Fruit fly (Drosophila melanogaster) whole organism, embryonic: ENCODE data around the gene RpS25.

Experiments
- Adf1 ChIP-seq: fragments of 200-800 bp; sonication (Bioruptor generic); IDR thresholded peaks from 2 replicates; pipeline ENCODE4 v1.3.6; 2022; ENCODE audit warnings: missing biosample characterization, missing genetic modification characterization
- Antp ChIP-seq: fragments of 200-800 bp; sonication (Bioruptor generic); optimal IDR thresholded peaks from 3 replicates; lab custom pipeline; 2016; ENCODE audit warnings: missing biosample characterization, missing genetic modification characterization
- BEAF-32 ChIP-seq: fragments of 200-800 bp; sonication (Bioruptor generic); optimal IDR thresholded peaks from 3 replicates; lab custom pipeline; 2017; ENCODE audit warnings: missing biosample characterization, missing genetic modification characterization, mild to moderate bottlenecking, moderate library complexity, missing genetic modification reagents
- CG11398 ChIP-seq: fragments of 200-800 bp; sonication (Bioruptor generic); optimal IDR thresholded peaks from 2 replicates; lab custom pipeline; 2016; ENCODE audit warnings: missing biosample characterization, missing genetic modification characterization
- CG11723 ChIP-seq: fragments of 200-800 bp; sonication (Bioruptor generic); optimal IDR thresholded peaks from 2 replicates; lab custom pipeline; 2017; ENCODE audit warnings: missing biosample characterization, mild to moderate bottlenecking, missing genetic modification characterization
- CG13424 ChIP-seq: fragments of 200-800 bp; sonication (Bioruptor generic); optimal IDR thresholded peaks from 2 replicates; lab custom pipeline; 2019; ENCODE audit warnings: missing biosample characterization, mild to moderate bottlenecking, missing genetic modification characterization, moderate library complexity
- CG13624 ChIP-seq: fragments of 200-800 bp; sonication (Bioruptor generic); optimal IDR thresholded peaks from 2 replicates; lab custom pipeline; 2016; ENCODE audit warnings: missing biosample characterization, missing genetic modification characterization
- CG14014 ChIP-seq: fragments of 200-800 bp; sonication (Bioruptor generic); IDR thresholded peaks from 2 replicates; pipeline ENCODE4 v1.3.6; 2022; ENCODE audit warnings: missing biosample characterization, missing genetic modification characterization
- CG15479 ChIP-seq: fragments of 200-800 bp; sonication (Bioruptor generic); optimal IDR thresholded peaks from 3 replicates; lab custom pipeline; 2019; ENCODE audit warnings: missing biosample characterization, mild to moderate bottlenecking, missing genetic modification characterization, moderate library complexity
- CG18599 ChIP-seq: fragments of 200-800 bp; sonication (Bioruptor generic); optimal IDR thresholded peaks from 3 replicates; lab custom pipeline; 2017; ENCODE audit warnings: missing biosample characterization, missing genetic modification characterization, mild to moderate bottlenecking, moderate library complexity, missing genetic modification reagents
- CG30431 ChIP-seq: fragments of 200-800 bp; sonication (Bioruptor generic); optimal IDR thresholded peaks from 2 replicates; lab custom pipeline; 2017; ENCODE audit warnings: missing biosample characterization, missing genetic modification characterization
- CG3065 ChIP-seq: fragments of 200-800 bp; sonication (Bioruptor generic); optimal IDR thresholded peaks from 2 replicates; lab custom pipeline; 2016; ENCODE audit warnings: missing biosample characterization, missing genetic modification characterization
- CG32532 ChIP-seq: fragments of 200-800 bp; sonication (Bioruptor generic); IDR thresholded peaks from 2 replicates; pipeline ENCODE4 v1.3.6; 2022; ENCODE audit warnings: missing biosample characterization, missing genetic modification characterization
- CG3281 ChIP-seq: fragments of 200-800 bp; sonication (Bioruptor generic); optimal IDR thresholded peaks from 3 replicates; lab custom pipeline; 2017; ENCODE audit warnings: missing biosample characterization, mild to moderate bottlenecking, missing genetic modification characterization
- CG34376 ChIP-seq: fragments of 200-800 bp; sonication (Bioruptor generic); optimal IDR thresholded peaks from 2 replicates; lab custom pipeline; 2018; ENCODE audit warnings: missing biosample characterization, mild to moderate bottlenecking, missing genetic modification characterization
- CG7357 ChIP-seq: fragments of 200-800 bp; sonication (Bioruptor generic); IDR thresholded peaks from 3 replicates; pipeline ENCODE4 v1.3.6; 2022; ENCODE audit warnings: missing biosample characterization, missing genetic modification characterization
- CG7745 ChIP-seq: fragments of 200-800 bp; sonication (Bioruptor generic); optimal IDR thresholded peaks from 2 replicates; lab custom pipeline; 2018; ENCODE audit warnings: missing biosample characterization, mild to moderate bottlenecking, missing genetic modification characterization, moderate library complexity
- CG9876 ChIP-seq: fragments of 200-800 bp; sonication (Bioruptor generic); optimal IDR thresholded peaks from 2 replicates; lab custom pipeline; 2016; ENCODE audit warnings: missing biosample characterization, missing genetic modification characterization
- CkIIα-i1 ChIP-seq: fragments of 200-800 bp; sonication (Bioruptor generic); IDR thresholded peaks from 2 replicates; pipeline ENCODE4 v1.3.6; 2022; ENCODE audit warnings: missing biosample characterization, missing genetic modification characterization
- Dfd ChIP-seq, 2 experiments: fragments of >200 bp; optimal IDR thresholded peaks; 2 replicates each; lab custom pipeline; 2017; ENCODE audit warnings: missing biosample characterization in 2 of 2, missing genetic modification characterization in 2 of 2
- Fer3 ChIP-seq: fragments of 200-800 bp; sonication (Bioruptor generic); optimal IDR thresholded peaks from 2 replicates; lab custom pipeline; 2018; ENCODE audit warnings: missing biosample characterization, mild to moderate bottlenecking, missing genetic modification characterization, moderate library complexity
- Hey ChIP-seq: fragments of 200-800 bp; sonication (Bioruptor generic); optimal IDR thresholded peaks from 3 replicates; lab custom pipeline; 2018; ENCODE audit warnings: missing biosample characterization, mild to moderate bottlenecking, missing genetic modification characterization
- Hmx ChIP-seq: fragments of 200-800 bp; sonication (Bioruptor generic); optimal IDR thresholded peaks from 2 replicates; lab custom pipeline; 2016; ENCODE audit warnings: missing biosample characterization, missing genetic modification characterization
- MTF-1 ChIP-seq: fragments of 200-800 bp; sonication (Bioruptor generic); optimal IDR thresholded peaks from 2 replicates; lab custom pipeline; 2018; ENCODE audit warnings: missing biosample characterization, mild to moderate bottlenecking, missing genetic modification characterization, borderline replicate concordance
- Mad ChIP-seq: fragments of 200-800 bp; sonication (Bioruptor generic); optimal IDR thresholded peaks from 2 replicates; lab custom pipeline; 2016; ENCODE audit warnings: missing biosample characterization, missing genetic modification characterization
- Myb ChIP-seq: fragments of 200-800 bp; sonication (Bioruptor generic); optimal IDR thresholded peaks from 2 replicates; lab custom pipeline; 2016; ENCODE audit warnings: missing biosample characterization, missing genetic modification characterization
- Rx ChIP-seq: fragments of 200-800 bp; sonication (Bioruptor generic); IDR thresholded peaks from 2 replicates; pipeline ENCODE4 v1.3.6; 2022; ENCODE audit warnings: missing biosample characterization, missing genetic modification characterization
- Sin3A ChIP-seq: fragments of >200 bp; optimal IDR thresholded peaks from 2 replicates; lab custom pipeline; 2018
- Stat92E ChIP-seq, 3 experiments: fragments of >200 bp in 2 of 3; fragments of 200-800 bp in 1 of 3; sonication (Bioruptor generic) in 1 of 3; optimal IDR thresholded peaks; 2 replicates each; lab custom pipeline; 2017 to 2019; ENCODE audit warnings: missing biosample characterization in 3 of 3, missing genetic modification characterization in 3 of 3, mild to moderate bottlenecking in 1 of 3, moderate library complexity in 1 of 3
- ase ChIP-seq: fragments of 200-800 bp; sonication (Bioruptor generic); IDR thresholded peaks from 3 replicates; pipeline ENCODE4 v1.3.6; 2022; ENCODE audit warnings: missing biosample characterization, missing genetic modification characterization
- ato ChIP-seq: fragments of 200-800 bp; sonication (Bioruptor generic); IDR thresholded peaks from 2 replicates; pipeline ENCODE4 v1.3.6; 2022; ENCODE audit warnings: missing biosample characterization, missing genetic modification characterization; ENCODE audit not compliant: partially characterized antibody
- br ChIP-seq: fragments of >200 bp; optimal IDR thresholded peaks from 2 replicates; lab custom pipeline; 2017
- cas ChIP-seq: fragments of 200-800 bp; sonication (Bioruptor generic); IDR thresholded peaks from 2 replicates; pipeline ENCODE4 v1.3.6; 2022; ENCODE audit warnings: missing biosample characterization, missing genetic modification characterization
- cwo ChIP-seq: fragments of 200-800 bp; sonication (Bioruptor generic); optimal IDR thresholded peaks from 3 replicates; lab custom pipeline; 2017; ENCODE audit warnings: missing biosample characterization, missing genetic modification characterization, mild to moderate bottlenecking, moderate library complexity, missing genetic modification reagents
- dan ChIP-seq: fragments of 200-800 bp; sonication (Bioruptor generic); IDR thresholded peaks from 2 replicates; pipeline ENCODE4 v1.3.6; 2022; ENCODE audit warnings: missing biosample characterization, missing genetic modification characterization
- disco-r ChIP-seq: fragments of 200-800 bp; sonication (Bioruptor generic); optimal IDR thresholded peaks from 2 replicates; lab custom pipeline; 2016; ENCODE audit warnings: missing biosample characterization, missing genetic modification characterization
- dmrt99B ChIP-seq: fragments of 200-800 bp; sonication (Bioruptor generic); optimal IDR thresholded peaks from 2 replicates; lab custom pipeline; 2018; ENCODE audit warnings: missing biosample characterization, mild to moderate bottlenecking, missing genetic modification characterization, moderate library complexity
- dpn ChIP-seq, 2 experiments: fragments of 200-800 bp; sonication (Bioruptor generic); optimal IDR thresholded peaks; 3 replicates each; lab custom pipeline; 2016; ENCODE audit warnings: missing biosample characterization in 2 of 2, missing genetic modification characterization in 2 of 2
- exex ChIP-seq: fragments of 200-800 bp; sonication (Bioruptor generic); optimal IDR thresholded peaks from 4 replicates; lab custom pipeline; 2018; ENCODE audit warnings: missing biosample characterization, mild to moderate bottlenecking, missing genetic modification characterization, moderate library complexity
- fru ChIP-seq: fragments of >200 bp; optimal IDR thresholded peaks from 2 replicates; lab custom pipeline; 2017
- gem ChIP-seq: fragments of 200-800 bp; sonication (Bioruptor generic); optimal IDR thresholded peaks from 2 replicates; lab custom pipeline; 2019; ENCODE audit warnings: missing biosample characterization, mild to moderate bottlenecking, missing genetic modification characterization, moderate library complexity
- gfzf ChIP-seq: fragments of 200-800 bp; sonication (Bioruptor generic); optimal IDR thresholded peaks from 2 replicates; lab custom pipeline; 2016; ENCODE audit warnings: missing biosample characterization, mild to moderate bottlenecking, missing genetic modification characterization, moderate library complexity
- her ChIP-seq: fragments of 200-800 bp; sonication (Bioruptor generic); optimal IDR thresholded peaks from 2 replicates; lab custom pipeline; 2016; ENCODE audit warnings: missing biosample characterization, missing genetic modification characterization
- kah ChIP-seq: fragments of 200-800 bp; sonication (Bioruptor generic); optimal IDR thresholded peaks from 2 replicates; lab custom pipeline; 2018; ENCODE audit warnings: missing biosample characterization, mild to moderate bottlenecking, missing genetic modification characterization
- pita ChIP-seq: fragments of 200-800 bp; sonication (Bioruptor generic); optimal IDR thresholded peaks from 2 replicates; lab custom pipeline; 2017; ENCODE audit warnings: missing biosample characterization, mild to moderate bottlenecking, missing genetic modification characterization
- pnt ChIP-seq: fragments of 200-800 bp; sonication (Bioruptor generic); optimal IDR thresholded peaks from 3 replicates; lab custom pipeline; 2016; ENCODE audit warnings: missing biosample characterization, missing genetic modification characterization
- psq ChIP-seq: fragments of 200-800 bp; sonication (Bioruptor generic); optimal IDR thresholded peaks from 2 replicates; lab custom pipeline; 2017; ENCODE audit warnings: missing biosample characterization, missing genetic modification characterization
- slou ChIP-seq: fragments of 200-800 bp; sonication (Bioruptor generic); optimal IDR thresholded peaks from 3 replicates; lab custom pipeline; 2016; ENCODE audit warnings: missing biosample characterization, missing genetic modification characterization
- unc-4 ChIP-seq: fragments of 200-800 bp; sonication (Bioruptor generic); IDR thresholded peaks from 2 replicates; pipeline ENCODE4 v1.3.6; 2022; ENCODE audit warnings: missing biosample characterization, missing genetic modification characterization; ENCODE audit not compliant: partially characterized antibody
- wdn ChIP-seq: fragments of 200-800 bp; sonication (Bioruptor generic); IDR thresholded peaks from 2 replicates; pipeline ENCODE4 v1.3.6; 2022; ENCODE audit warnings: missing biosample characterization, missing genetic modification characterization

RpS25 gene

dm6 chr3R:11196648-11197388 is 19.3 kb downstream of the RpS25 start (continued):
- TF ChIP-seq CG13424 (peak; percentile 99), ase (GFP tag; lab: Robert Waterston, UW) (peak; percentile 97), CG11398 (GFP tag; lab: Kevin White, UChicago) (no peak), pnt (peak; percentile 81), br (lab: Kevin White, UChicago) (no peak), exex (peak; percentile 94), cas (GFP tag; lab: Robert Waterston, UW) (peak; percentile 94), CkIIα-i1 (GFP tag; lab: Robert Waterston, UW) (peak; percentile 87), pita (GFP tag; lab: Kevin White, UChicago) (no peak), Stat92E (GFP tag; optimal IDR thresholded peaks at IDR 0.05; lab: Kevin White, UChicago) (peak in 1 of 3 experiments; percentile 99), Adf1 (GFP tag; lab: Robert Waterston, UW) (peak; percentile 88), CG15479 (peak; percentile 18), dpn (GFP tag; optimal IDR thresholded peaks at IDR 0.05; lab: Kevin White, UChicago) (peak; percentile 96 to 97), Fer3 (tag; lab: Kevin White, UChicago) (peak; percentile 98), CG3065 (peak; percentile 92), CG34376 (GFP tag; lab: Kevin White, UChicago) (peak; percentile 97), dmrt99B (tag; lab: Kevin White, UChicago) (peak; percentile 100), psq (GFP tag; lab: Kevin White, UChicago) (peak; percentile 94), CG18599 (GFP tag; lab: Kevin White, UChicago) (peak; percentile 99), CG14014 (GFP tag; lab: Robert Waterston, UW) (peak; percentile 98), Myb (peak; percentile 69), CG7745 (tag; lab: Kevin White, UChicago) (no peak), kah (GFP tag; lab: Kevin White, UChicago) (peak; percentile 97), her (GFP tag; lab: Kevin White, UChicago) (peak; percentile 18), CG9876 (GFP tag; lab: Kevin White, UChicago) (peak; percentile 64), Sin3A (lab: Kevin White, UChicago) (no peak), gfzf (GFP tag; lab: Kevin White, UChicago) (peak; percentile 3), CG32532 (GFP tag; lab: Robert Waterston, UW) (peak; percentile 99), fru (no peak), Rx (GFP tag; lab: Robert Waterston, UW) (peak; percentile 90), gem (tag; lab: Kevin White, UChicago) (peak; percentile 100), unc-4 (GFP tag; lab: Robert Waterston, UW) (no peak), CG3281 (GFP tag; lab: Kevin White, UChicago) (peak; percentile 99), cwo (GFP tag; lab: Kevin White, UChicago) (peak; percentile 98), Hmx (peak; percentile 82), MTF-1 (GFP tag; lab: Kevin White, UChicago) (peak; percentile 84), CG13624 (GFP tag; lab: Kevin White, UChicago) (peak; percentile 97), Mad (GFP tag; lab: Kevin White, UChicago) (peak; percentile 86), Hey (tag; lab: Kevin White, UChicago) (peak; percentile 72), CG7357 (peak; percentile 96), CG11723 (GFP tag; lab: Kevin White, UChicago) (peak; percentile 96), CG30431 (peak; percentile 97), slou (GFP tag; lab: Kevin White, UChicago) (peak; percentile 98), Dfd (GFP tag; optimal IDR thresholded peaks at IDR 0.05; lab: Kevin White, UChicago) (peak in 1 of 2 experiments; percentile 95), disco-r (GFP tag; lab: Kevin White, UChicago) (peak; percentile 31), dan (GFP tag; lab: Robert Waterston, UW) (peak; percentile 64; the same call in 1 of the 2 replicates), BEAF-32 (peak; percentile 14), ato (GFP tag; lab: Robert Waterston, UW) (no peak), wdn (GFP tag; lab: Robert Waterston, UW) (peak; percentile 97), Antp (GFP tag; lab: Kevin White, UChicago) (peak; percentile 79)
